Worm (Caenorhabditis elegans): ENCODE data around the gene smex-1.

DNA sequence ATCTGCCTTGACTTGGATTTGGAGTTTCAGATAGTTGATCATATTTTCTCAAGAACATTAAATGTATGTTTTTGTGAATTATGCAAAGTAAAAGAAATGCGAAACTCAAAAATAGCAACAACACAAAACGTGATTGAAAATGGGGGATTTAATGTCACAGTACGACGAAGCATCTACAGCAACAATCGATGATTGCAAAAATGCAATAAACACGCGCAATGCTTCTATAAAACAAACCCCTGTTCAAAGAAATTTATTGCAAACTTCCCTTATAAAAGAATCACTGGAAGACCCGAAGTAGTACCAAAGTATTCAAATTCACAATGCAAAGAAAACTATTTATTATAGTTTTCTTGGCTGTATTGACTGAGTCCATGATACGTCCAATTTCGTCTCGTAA lies 22.4 kb upstream of the smex-1 start, which contains the start of gene clec-219:
- no peak for TF ChIP-seq syd-9 (tag; optimal IDR thresholded peaks at IDR 0.05)
- TF ChIP-seq npax-4 (tag; optimal IDR thresholded peaks at IDR 0.05): no peak
- no peak for TF ChIP-seq ceh-6 (GFP tag; optimal IDR thresholded peaks at IDR 0.05)
- no peak for TF ChIP-seq unc-55 (GFP tag; optimal IDR thresholded peaks at IDR 0.05)
- TF ChIP-seq hlh-30 (tag; optimal IDR thresholded peaks at IDR 0.05; ENCODE audit: insufficient read depth): no peak
- no peak for TF ChIP-seq F13H6.1 (tag; optimal IDR thresholded peaks at IDR 0.05)
- TF ChIP-seq dmd-4 (tag; optimal IDR thresholded peaks at IDR 0.05; ENCODE audit: borderline replicate concordance): no peak
- no peak for TF ChIP-seq ceh-22 (tag; optimal IDR thresholded peaks at IDR 0.05)
- no peak for TF ChIP-seq pha-4 (tag; optimal IDR thresholded peaks at IDR 0.05)
- no peak for TF ChIP-seq fkh-10 (GFP tag; optimal IDR thresholded peaks at IDR 0.05)
